Worm (Caenorhabditis elegans) whole organism, late embryonic: Measurements from ENCODE around the gene H43E16.1.

ENCODE experiments used
- C08G9.2 ChIP-seq: sonication (generic microtip); optimal IDR thresholded peaks from 2 replicates; lab custom pipeline; 2016; ENCODE audit warnings: mild to moderate bottlenecking, missing genetic modification characterization, moderate library complexity, missing compliant biosample characterization
- ama-1 ChIP-seq: fragments of 150-350 bp; optimal IDR thresholded peaks from 2 replicates; lab custom pipeline; 2014
- ceh-18 ChIP-seq: sonication (generic microtip); optimal IDR thresholded peaks from 2 replicates; lab custom pipeline; 2016; ENCODE audit warnings: missing genetic modification characterization, missing compliant biosample characterization
- ceh-6 ChIP-seq: fragments of 200-800 bp; sonication (Bioruptor generic); optimal IDR thresholded peaks from 2 replicates; lab custom pipeline; 2018; ENCODE audit warnings: mild to moderate bottlenecking, missing genetic modification characterization, missing compliant biosample characterization
- elt-4 ChIP-seq: sonication (generic microtip); optimal IDR thresholded peaks from 2 replicates; lab custom pipeline; 2016; ENCODE audit warnings: missing genetic modification characterization, missing compliant biosample characterization
- hlh-8 ChIP-seq: sonication (generic microtip); optimal IDR thresholded peaks from 2 replicates; lab custom pipeline; 2016; ENCODE audit warnings: missing genotype, missing genetic modification characterization, missing compliant biosample characterization
- lin-11 ChIP-seq: fragments of 200-800 bp; sonication (Bioruptor generic); optimal IDR thresholded peaks from 2 replicates; lab custom pipeline; 2018; ENCODE audit warnings: mild to moderate bottlenecking, missing genetic modification characterization, missing compliant biosample characterization
- nfya-1 ChIP-seq: sonication (generic microtip); optimal IDR thresholded peaks from 2 replicates; lab custom pipeline; 2017; ENCODE audit warnings: missing genetic modification characterization, mild to moderate bottlenecking, missing compliant biosample characterization, antibody characterized with exemption, moderate library complexity
- npax-4 ChIP-seq: sonication (generic microtip); optimal IDR thresholded peaks from 2 replicates; lab custom pipeline; 2016; ENCODE audit warnings: missing genetic modification characterization, missing compliant biosample characterization
- pat-9 ChIP-seq: fragments of 200-800 bp; sonication (Bioruptor generic); optimal IDR thresholded peaks from 2 replicates; lab custom pipeline; 2018; ENCODE audit warnings: mild to moderate bottlenecking, missing genetic modification characterization, moderate library complexity, missing compliant biosample characterization
- pha-4 ChIP-seq: fragments of 150-350 bp; optimal IDR thresholded peaks from 2 replicates; lab custom pipeline; 2018; ENCODE audit warnings: missing biosample characterization, missing genetic modification reagents, missing genetic modification characterization
- pqm-1 ChIP-seq: sonication (generic microtip); optimal IDR thresholded peaks from 2 replicates; lab custom pipeline; 2016; ENCODE audit warnings: missing genetic modification characterization, missing compliant biosample characterization
- sdc-2 ChIP-seq: sonication (generic microtip); optimal IDR thresholded peaks from 2 replicates; lab custom pipeline; 2016; ENCODE audit warnings: missing genotype, missing genetic modification characterization, missing compliant biosample characterization

DNA sequence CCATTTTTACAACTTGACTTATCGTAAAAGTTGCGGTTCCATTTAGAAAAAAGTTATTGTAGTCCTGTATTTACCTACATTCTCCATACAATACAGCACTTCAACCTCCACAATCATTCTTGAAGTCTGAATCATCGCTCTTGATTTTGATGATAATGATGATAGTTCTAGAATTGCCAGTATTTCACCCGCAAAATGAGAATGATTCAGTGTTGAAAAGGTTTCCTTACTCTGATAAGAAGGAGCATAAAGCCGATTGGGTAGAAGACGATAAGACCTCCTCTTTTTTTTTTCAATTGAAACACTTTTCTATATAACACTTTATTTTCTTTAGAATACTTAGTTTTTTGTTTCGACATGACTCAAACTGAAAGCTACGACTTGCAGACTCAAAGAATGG lies 43.3 kb upstream of the H43E16.1 start, which contains the start of gene T19D12.4:
- TF ChIP-seq sdc-2 (tag; lab: Kevin White, UChicago), result no peak
- no peak for TF ChIP-seq C08G9.2 (tag; lab: Kevin White, UChicago)
- TF ChIP-seq elt-4 (tag; lab: Kevin White, UChicago), result no peak
- TF ChIP-seq pat-9 (tag; lab: Kevin White, UChicago), result no peak
- no peak for TF ChIP-seq hlh-8 (tag; lab: Kevin White, UChicago)
- TF ChIP-seq ceh-18, result no peak
- TF ChIP-seq ama-1 (lab: Kevin White, UChicago), result no peak
- no peak for TF ChIP-seq pqm-1 (tag; lab: Kevin White, UChicago)
- no peak for TF ChIP-seq npax-4 (tag; lab: Kevin White, UChicago)
- no peak for TF ChIP-seq nfya-1
- no peak for TF ChIP-seq ceh-6 (GFP tag; lab: Kevin White, UChicago)
- no peak for TF ChIP-seq pha-4 (tag; lab: Kevin White, UChicago)
- no peak for TF ChIP-seq lin-11 (tag; lab: Kevin White, UChicago)
